Fruit fly (Drosophila melanogaster) whole organism, wandering third instar larva: ENCODE results near the gene Grip84.

Source experiments
- Abd-B ChIP-seq: fragments of >200 bp; optimal IDR thresholded peaks from 2 replicates; lab custom pipeline; 2017; ENCODE audit warnings: missing biosample characterization, missing genetic modification characterization
- CG32264 ChIP-seq: fragments of 200-800 bp; sonication (Bioruptor generic); optimal IDR thresholded peaks from 2 replicates; lab custom pipeline; 2016; ENCODE audit warnings: missing biosample characterization, missing genetic modification characterization
- CG9705 ChIP-seq: fragments of 200-800 bp; sonication (Bioruptor generic); optimal IDR thresholded peaks from 2 replicates; lab custom pipeline; 2018; ENCODE audit warnings: missing biosample characterization, mild to moderate bottlenecking, missing genetic modification characterization
- Dfd ChIP-seq: fragments of >200 bp; optimal IDR thresholded peaks from 2 replicates; lab custom pipeline; 2017; ENCODE audit warnings: missing biosample characterization, missing genetic modification characterization
- Dif ChIP-seq: fragments of 200-275, 200-300 bp; sonication (Bioruptor generic); optimal IDR thresholded peaks from 2 replicates; lab custom pipeline; 2018; ENCODE audit warnings: missing biosample characterization, missing genetic modification characterization; ENCODE audit not compliant: partially characterized antibody
- GATAd ChIP-seq: sonication (Bioruptor generic); optimal IDR thresholded peaks from 2 replicates; lab custom pipeline; 2016; ENCODE audit warnings: missing biosample characterization, missing genetic modification characterization
- HLH106 ChIP-seq: fragments of 200-800 bp; optimal IDR thresholded peaks from 3 replicates; lab custom pipeline; 2019; ENCODE audit warnings: missing biosample characterization, mild to moderate bottlenecking, missing genetic modification characterization, moderate library complexity
- Hnf4 ChIP-seq: fragments of 200-800 bp; sonication (Bioruptor generic); optimal IDR thresholded peaks from 2 replicates; lab custom pipeline; 2016; ENCODE audit warnings: missing biosample characterization, mild to moderate bottlenecking, missing genetic modification characterization
- Hr78 ChIP-seq: fragments of >200 bp; optimal IDR thresholded peaks from 2 replicates; lab custom pipeline; 2017; ENCODE audit warnings: missing biosample characterization, missing genetic modification characterization
- Hr83 ChIP-seq: fragments of 200-300 bp; sonication (Bioruptor generic); optimal IDR thresholded peaks from 2 replicates; lab custom pipeline; 2016; ENCODE audit warnings: missing biosample characterization, mild to moderate bottlenecking, missing genetic modification characterization, moderate library complexity; ENCODE audit not compliant: poor library complexity, severe bottlenecking
- N ChIP-seq: fragments of >200 bp; optimal IDR thresholded peaks from 2 replicates; lab custom pipeline; 2018; ENCODE audit warnings: missing biosample characterization, missing external identifiers, missing genetic modification characterization
- OdsH ChIP-seq: fragments of 200-800 bp; sonication (Bioruptor generic); optimal IDR thresholded peaks from 2 replicates; lab custom pipeline; 2016; ENCODE audit warnings: missing biosample characterization, mild to moderate bottlenecking, missing genetic modification characterization
- Rel ChIP-seq, 2 experiments: fragments of 200-800 bp; sonication (Bioruptor generic) in 1 of 2; optimal IDR thresholded peaks; 2 replicates in 1 of 2; 3 replicates in 1 of 2; lab custom pipeline; 2016 to 2019; ENCODE audit warnings: mild to moderate bottlenecking in 2 of 2, missing biosample characterization in 2 of 2, missing genetic modification characterization in 2 of 2, moderate library complexity in 1 of 2
- Sp1 ChIP-seq: fragments of 200-800 bp; sonication (Bioruptor generic); optimal IDR thresholded peaks from 3 replicates; lab custom pipeline; 2019; ENCODE audit warnings: missing biosample characterization, mild to moderate bottlenecking, missing genetic modification characterization, moderate library complexity
- Vsx2 ChIP-seq: fragments of 200-300, 225-300 bp; sonication (Bioruptor generic); optimal IDR thresholded peaks from 2 replicates; lab custom pipeline; 2018; ENCODE audit warnings: missing biosample characterization, missing genetic modification characterization; ENCODE audit not compliant: partially characterized antibody
- br ChIP-seq: fragments of 200-800 bp; sonication (Bioruptor generic); optimal IDR thresholded peaks from 2 replicates; lab custom pipeline; 2016; ENCODE audit warnings: missing biosample characterization, missing genetic modification characterization
- brk ChIP-seq: fragments of 200-800 bp; sonication (Bioruptor generic); optimal IDR thresholded peaks from 2 replicates; lab custom pipeline; 2016; ENCODE audit warnings: missing biosample characterization, mild to moderate bottlenecking, missing genetic modification characterization
- dl ChIP-seq, 2 experiments: fragments of 175-275, 200-275 bp in 1 of 2; fragments of 200-275 bp in 1 of 2; sonication (Bioruptor generic); optimal IDR thresholded peaks; lab custom pipeline; 2018; ENCODE audit warnings: mild to moderate bottlenecking in 2 of 2, missing biosample characterization in 2 of 2, missing genetic modification characterization in 2 of 2, moderate library complexity in 2 of 2; ENCODE audit not compliant: partially characterized antibody in 2 of 2, insufficient read depth in 1 of 2
- ey ChIP-seq: fragments of 200-800 bp; sonication (Bioruptor generic); optimal IDR thresholded peaks from 2 replicates; lab custom pipeline; 2016; ENCODE audit warnings: missing biosample characterization, missing genetic modification characterization
- foxo ChIP-seq, 2 experiments: fragments of 200-800 bp; sonication (Bioruptor generic); optimal IDR thresholded peaks; 2 replicates in 1 of 2; 3 replicates in 1 of 2; lab custom pipeline; 2016 to 2017; ENCODE audit warnings: missing biosample characterization in 2 of 2, missing genetic modification characterization in 2 of 2
- fru ChIP-seq: fragments of 200-800 bp; sonication (Bioruptor generic); optimal IDR thresholded peaks from 3 replicates; lab custom pipeline; 2016; ENCODE audit warnings: missing biosample characterization, mild to moderate bottlenecking, missing genetic modification characterization
- h ChIP-seq: fragments of 200-800 bp; sonication (Bioruptor generic); optimal IDR thresholded peaks from 3 replicates; lab custom pipeline; 2016; ENCODE audit warnings: missing biosample characterization, mild to moderate bottlenecking, missing genetic modification characterization
- jim ChIP-seq: fragments of 175-275, 200-325 bp; sonication (Bioruptor generic); optimal IDR thresholded peaks from 2 replicates; lab custom pipeline; 2016; ENCODE audit warnings: missing biosample characterization, mild to moderate bottlenecking, missing genetic modification characterization
- psq ChIP-seq: fragments of 200-800 bp; sonication (Bioruptor generic); optimal IDR thresholded peaks from 3 replicates; lab custom pipeline; 2017; ENCODE audit warnings: missing biosample characterization, mild to moderate bottlenecking, missing genetic modification characterization, moderate library complexity
- rgr ChIP-seq: fragments of 200-800 bp; sonication (Bioruptor generic); optimal IDR thresholded peaks from 3 replicates; lab custom pipeline; 2016; ENCODE audit warnings: missing biosample characterization, mild to moderate bottlenecking, missing genetic modification characterization
- sage ChIP-seq: fragments of 200-800 bp; sonication (Bioruptor generic); optimal IDR thresholded peaks from 2 replicates; lab custom pipeline; 2016; ENCODE audit warnings: missing biosample characterization, mild to moderate bottlenecking, missing genetic modification characterization
- sv ChIP-seq: fragments of 200-800 bp; sonication (Bioruptor generic); optimal IDR thresholded peaks from 3 replicates; lab custom pipeline; 2016; ENCODE audit warnings: missing biosample characterization, missing genetic modification characterization
- usp ChIP-seq: fragments of >200 bp; optimal IDR thresholded peaks from 2 replicates; lab custom pipeline; 2017; ENCODE audit warnings: missing biosample characterization, missing genetic modification characterization

The Grip84 gene

dm6 chrX:19565714-19566316, at the start of gene Grip84, which contains the start of gene car:
Gene Grip84, minus strand, starts transcription at chrX:19565764.
Gene car, plus strand, starts transcription at chrX:19566019.
- TF ChIP-seq ey (GFP tag; lab: Kevin White, UChicago) (peak; percentile 32), jim (GFP tag; lab: Kevin White, UChicago) (no peak), N (GFP tag; lab: Kevin White, UChicago) (peak; percentile 64), HLH106 (tag; lab: Kevin White, UChicago) (peak; percentile 66), fru (peak; percentile 53), CG32264 (no peak), CG9705 (GFP tag; lab: Kevin White, UChicago) (peak; percentile 37), Hr83 (GFP tag; lab: Kevin White, UChicago) (no peak), psq (GFP tag; lab: Kevin White, UChicago) (peak; percentile 48), sv (GFP tag; lab: Kevin White, UChicago) (peak; percentile 58), Vsx2 (GFP tag; lab: Kevin White, UChicago) (no peak)

DNA sequence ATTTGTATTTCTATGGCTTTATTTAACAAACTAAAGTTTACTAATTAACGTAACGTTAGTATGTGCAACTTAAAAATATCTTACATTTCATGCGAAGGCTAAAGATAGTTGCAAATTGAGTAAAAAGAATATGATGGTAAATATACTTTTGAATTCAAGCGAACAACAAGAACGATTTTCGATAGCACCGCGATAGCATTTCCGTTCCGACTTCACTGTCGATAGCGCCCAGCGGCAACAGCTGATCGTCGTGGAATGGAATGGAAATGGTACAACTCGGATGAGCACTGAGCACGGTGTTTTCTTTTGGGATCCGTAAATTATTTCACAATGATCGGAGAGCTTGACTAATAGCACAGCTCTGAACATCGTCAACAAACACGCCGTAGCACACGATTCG, 47.9 kb upstream of the Grip84 start:
- TF ChIP-seq Vsx2 (GFP tag; lab: Kevin White, UChicago) (no peak), Sp1 (GFP tag; lab: Kevin White, UChicago) (peak; percentile 59), CG9705 (GFP tag; lab: Kevin White, UChicago) (peak; percentile 62), Hr83 (GFP tag; lab: Kevin White, UChicago) (no peak), rgr (GFP tag; lab: Kevin White, UChicago) (peak; percentile 60), jim (GFP tag; lab: Kevin White, UChicago) (no peak)

- TF ChIP-seq Rel (GFP tag; optimal IDR thresholded peaks at IDR 0.05; lab: Kevin White, UChicago) (no peak), Rel (tag; optimal IDR thresholded peaks at IDR 0.05; lab: Kevin White, UChicago) (no peak), dl (GFP tag; optimal IDR thresholded peaks at IDR 0.05; lab: Kevin White, UChicago; ENCODE audit: insufficient read depth in 1 of 2, partially characterized antibody in 2 of 2) (no peak), sage (GFP tag; lab: Kevin White, UChicago) (no peak), Abd-B (GFP tag; lab: Kevin White, UChicago) (no peak), usp (GFP tag; lab: Kevin White, UChicago) (no peak), CG32264 (no peak), Sp1 (GFP tag; lab: Kevin White, UChicago) (no peak), fru (no peak), OdsH (GFP tag; lab: Kevin White, UChicago) (no peak), h (GFP tag; lab: Kevin White, UChicago) (no peak), GATAd (GFP tag; lab: Kevin White, UChicago) (no peak), N (GFP tag; lab: Kevin White, UChicago) (no peak), Hnf4 (GFP tag; lab: Kevin White, UChicago) (no peak), Dif (GFP tag; lab: Kevin White, UChicago) (no peak), jim (GFP tag; lab: Kevin White, UChicago) (no peak), rgr (GFP tag; lab: Kevin White, UChicago) (no peak)
Observed at dm6 chrX:19611226-19611625, 45.7 kb upstream of the Grip84 start, which contains the start of the genes Shawn and Tyler. Gene Shawn, plus strand, starts transcription at chrX:19611526. Gene Tyler, plus strand, starts transcription at chrX:19611526.

- TF ChIP-seq N (GFP tag; lab: Kevin White, UChicago) (no peak), h (GFP tag; lab: Kevin White, UChicago) (peak; percentile 16), psq (GFP tag; lab: Kevin White, UChicago) (peak; percentile 79), ey (GFP tag; lab: Kevin White, UChicago) (no peak), HLH106 (tag; lab: Kevin White, UChicago) (no peak), foxo (GFP tag; optimal IDR thresholded peaks at IDR 0.05; lab: Kevin White, UChicago) (no peak), brk (GFP tag; lab: Kevin White, UChicago) (no peak), usp (GFP tag; lab: Kevin White, UChicago) (no peak), rgr (GFP tag; lab: Kevin White, UChicago) (no peak), sv (GFP tag; lab: Kevin White, UChicago) (no peak), Dfd (GFP tag; lab: Kevin White, UChicago) (no peak), jim (GFP tag; lab: Kevin White, UChicago) (no peak), Sp1 (GFP tag; lab: Kevin White, UChicago) (peak; percentile 2), OdsH (GFP tag; lab: Kevin White, UChicago) (peak; percentile 22), CG9705 (GFP tag; lab: Kevin White, UChicago) (no peak), Hr78 (GFP tag; lab: Kevin White, UChicago) (no peak), br (GFP tag; lab: Kevin White, UChicago) (no peak)
Observed at dm6 chrX:19608042-19608609, 42.6 kb upstream of the Grip84 start.
